Worm (Caenorhabditis elegans): ENCODE results near the gene C44C10.10.

Gene C44C10.10

DNA sequence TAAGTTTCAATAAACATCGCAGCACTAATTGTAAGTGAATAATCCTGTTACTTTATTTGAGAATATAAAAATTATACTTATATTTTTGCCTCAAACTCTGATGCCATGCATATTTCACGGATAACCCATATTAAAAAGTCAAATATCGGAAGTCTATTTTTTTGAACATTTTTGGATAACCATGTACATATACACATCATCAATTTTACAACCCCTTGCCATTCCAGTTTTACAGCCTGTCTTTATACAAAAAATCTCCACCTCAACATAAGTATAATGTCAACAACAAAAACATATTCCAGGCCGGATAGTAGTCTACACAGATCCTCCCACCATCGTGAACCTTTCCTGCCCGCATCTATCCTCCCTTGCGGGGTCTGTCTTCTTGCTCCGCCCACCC lies 5.9 kb upstream of the C44C10.10 start, which contains the start of gene hnd-1:
TSS of gene hnd-1 (plus strand) at position 301 of the 400 bp plus-strand sequence.
- TF ChIP-seq fos-1 (tag; optimal IDR thresholded peaks at IDR 0.05), result no peak
- TF ChIP-seq pqm-1 (tag; optimal IDR thresholded peaks at IDR 0.05), result no peak
- no peak for TF ChIP-seq pha-4 (tag; optimal IDR thresholded peaks at IDR 0.05)
- no peak for TF ChIP-seq ama-1 (optimal IDR thresholded peaks at IDR 0.05)
- TF ChIP-seq mdl-1 (tag; optimal IDR thresholded peaks at IDR 0.05), result no peak
- TF ChIP-seq mml-1 (tag; optimal IDR thresholded peaks at IDR 0.05), result no peak
- TF ChIP-seq hmg-11 (tag; optimal IDR thresholded peaks at IDR 0.05), result no peak
- no peak for TF ChIP-seq ceh-28 (tag; optimal IDR thresholded peaks at IDR 0.05)
- no peak for TF ChIP-seq elt-1 (tag; optimal IDR thresholded peaks at IDR 0.05)
- no peak for TF ChIP-seq daf-12 (tag; optimal IDR thresholded peaks at IDR 0.05)

DNA sequence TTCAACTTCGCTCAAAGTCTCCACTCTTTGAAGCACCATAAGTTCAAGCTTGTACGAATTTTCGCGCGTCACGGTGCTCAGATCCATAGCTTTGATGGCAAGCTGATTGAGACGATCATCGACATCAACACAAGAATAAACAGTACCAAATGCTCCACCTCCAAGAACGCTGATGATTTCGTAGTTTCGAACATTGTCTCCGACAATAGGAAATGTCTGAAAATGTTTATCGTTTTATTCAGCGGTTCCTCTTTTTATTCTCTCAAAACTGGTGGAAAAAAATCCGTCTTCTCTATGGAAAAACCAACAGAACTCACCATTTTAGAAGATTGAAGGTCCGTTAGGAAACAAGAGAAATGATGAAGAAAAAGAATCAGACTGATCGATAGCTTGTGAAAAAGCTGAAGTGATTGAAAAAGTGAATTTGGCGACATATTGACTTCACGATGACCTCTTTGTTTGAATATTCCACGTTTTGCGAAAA lies 2.2 kb upstream of the C44C10.10 start, which contains the start of gene C44C10.7:
TSS of gene C44C10.7 (minus strand) at position 434 of the 484 bp plus-strand sequence.
- TF ChIP-seq elt-3 (tag; optimal IDR thresholded peaks at IDR 0.05) (no peak), nhr-237 (tag; optimal IDR thresholded peaks at IDR 0.05) (no peak), fkh-2 (tag; optimal IDR thresholded peaks at IDR 0.05) (no peak), nhr-25 (tag; optimal IDR thresholded peaks at IDR 0.05) (no peak), ceh-28 (tag; optimal IDR thresholded peaks at IDR 0.05) (no peak), unc-39 (tag; optimal IDR thresholded peaks at IDR 0.05) (no peak), nfya-1 (tag; optimal IDR thresholded peaks at IDR 0.05; ENCODE audit: insufficient read depth) (no peak), snpc-4 (tag; optimal IDR thresholded peaks at IDR 0.05) (no peak), nhr-28 (tag; optimal IDR thresholded peaks at IDR 0.05) (no peak)

DNA sequence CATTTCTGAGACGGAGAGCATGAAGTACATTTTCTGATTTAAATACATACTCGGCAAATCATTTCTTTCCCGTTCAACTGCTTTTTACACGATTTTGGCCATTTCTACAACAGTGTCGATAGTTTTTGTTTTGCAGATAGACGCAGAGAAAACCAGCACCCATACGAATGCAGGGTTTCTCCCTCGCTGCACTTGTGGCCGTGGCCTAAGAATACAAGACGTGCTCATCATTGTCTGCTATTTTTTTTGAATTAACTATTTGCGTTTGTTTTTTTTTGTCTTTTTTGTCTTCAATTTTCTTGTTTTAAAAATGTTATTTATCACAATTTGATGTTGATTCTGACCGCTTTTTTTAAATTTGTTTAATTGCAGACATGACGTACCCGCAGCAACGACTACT lies 3.0 kb downstream of the C44C10.10 start, which contains the start of gene smcl-1:
TSS of gene smcl-1 (plus strand) at position 373 of the 400 bp plus-strand sequence.
- TF ChIP-seq lin-15B (tag; optimal IDR thresholded peaks at IDR 0.05) (peak; percentile 41), daf-12 (tag; optimal IDR thresholded peaks at IDR 0.05) (no peak), egl-5 (tag; optimal IDR thresholded peaks at IDR 0.05) (peak; percentile 54), snpc-4 (tag; optimal IDR thresholded peaks at IDR 0.05) (peak; percentile 57), fkh-10 (GFP tag; optimal IDR thresholded peaks at IDR 0.05) (no peak), elt-2 (tag; optimal IDR thresholded peaks at IDR 0.05) (peak; percentile 28), nhr-43 (tag; optimal IDR thresholded peaks at IDR 0.05; ENCODE audit: poor library complexity, severe bottlenecking) (peak; percentile 8), nhr-25 (tag; optimal IDR thresholded peaks at IDR 0.05) (peak; percentile 31), hmg-11 (tag; optimal IDR thresholded peaks at IDR 0.05) (no peak), mml-1 (tag; optimal IDR thresholded peaks at IDR 0.05) (no peak), pha-4 (tag; optimal IDR thresholded peaks at IDR 0.05) (peak; percentile 78)

DNA sequence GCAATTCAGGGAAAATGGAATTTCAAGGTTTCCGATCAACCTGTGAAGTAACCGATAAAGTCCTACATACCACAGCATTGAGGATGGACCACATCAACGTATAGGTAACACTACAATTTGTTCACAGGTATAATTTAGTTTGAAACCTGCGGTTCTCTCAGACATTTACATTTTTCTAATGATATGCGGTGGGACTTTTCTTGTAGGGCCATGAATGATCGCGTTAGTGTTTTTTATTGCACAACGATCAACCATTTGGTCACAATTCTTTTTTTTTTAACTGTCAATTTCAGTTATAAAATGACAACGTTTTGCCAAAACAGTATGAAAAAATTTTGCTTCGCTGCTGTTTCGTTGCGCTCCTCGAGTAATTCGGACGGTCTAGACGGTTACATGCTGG lies 6.6 kb downstream of the C44C10.10 start, which contains the start of gene C44C10.12:
TSS of gene C44C10.12 (plus strand) at position 301 of the 400 bp plus-strand sequence.
- TF ChIP-seq ama-1 (optimal IDR thresholded peaks at IDR 0.05) (no peak), R02D3.7 (tag; optimal IDR thresholded peaks at IDR 0.05) (no peak), fkh-2 (tag; optimal IDR thresholded peaks at IDR 0.05) (no peak), nhr-76 (tag; optimal IDR thresholded peaks at IDR 0.05) (no peak), nhr-77 (tag; optimal IDR thresholded peaks at IDR 0.05) (no peak), egl-27 (tag; optimal IDR thresholded peaks at IDR 0.05) (no peak), lin-15B (tag; optimal IDR thresholded peaks at IDR 0.05) (no peak), nhr-25 (tag; optimal IDR thresholded peaks at IDR 0.05) (no peak), nhr-11 (tag; optimal IDR thresholded peaks at IDR 0.05) (no peak), ceh-16 (tag; optimal IDR thresholded peaks at IDR 0.05) (no peak), ztf-11 (tag; optimal IDR thresholded peaks at IDR 0.05) (no peak), unc-39 (tag; optimal IDR thresholded peaks at IDR 0.05) (no peak), ceh-28 (tag; optimal IDR thresholded peaks at IDR 0.05) (no peak)

- TF ChIP-seq ztf-11 (tag; optimal IDR thresholded peaks at IDR 0.05) (no peak), nhr-77 (tag; optimal IDR thresholded peaks at IDR 0.05) (no peak), elt-3 (tag; optimal IDR thresholded peaks at IDR 0.05) (no peak), egl-5 (tag; optimal IDR thresholded peaks at IDR 0.05) (no peak), lin-15B (tag; optimal IDR thresholded peaks at IDR 0.05) (no peak), egl-27 (tag; optimal IDR thresholded peaks at IDR 0.05) (no peak)
Measured at ce11 chrX:11700263-11700662, 10.1 kb downstream of the C44C10.10 start, which contains the start of gene C44C10.15. Gene C44C10.15, minus strand, starts transcription at chrX:11700363.

DNA sequence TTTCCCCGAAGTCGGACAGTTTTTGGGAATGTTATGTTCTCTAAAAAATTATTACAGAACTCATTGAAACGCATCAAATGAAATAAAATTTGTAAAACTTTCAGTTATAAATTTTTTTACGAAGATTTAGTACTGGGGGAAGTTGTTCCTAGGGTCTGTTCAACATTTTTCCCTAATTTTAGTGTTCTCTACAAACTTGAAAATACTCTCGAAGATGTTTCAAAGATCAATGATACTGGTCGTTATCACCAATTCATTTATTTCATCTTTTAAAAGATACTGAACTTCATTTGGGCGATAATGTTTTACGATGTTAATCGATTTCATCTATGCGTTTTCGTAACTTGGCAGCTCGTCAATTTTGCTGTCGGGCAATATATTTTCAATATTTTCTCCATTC lies 12.1 kb downstream of the C44C10.10 start, which contains the start of gene C44C10.3:
TSS of gene C44C10.3 (plus strand) at position 301 of the 400 bp plus-strand sequence.
- TF ChIP-seq ama-1 (optimal IDR thresholded peaks at IDR 0.05) (no peak), nhr-237 (tag; optimal IDR thresholded peaks at IDR 0.05) (no peak), jun-1 (tag; optimal IDR thresholded peaks at IDR 0.05) (no peak), egl-27 (tag; optimal IDR thresholded peaks at IDR 0.05) (no peak), nhr-77 (tag; optimal IDR thresholded peaks at IDR 0.05) (no peak), fkh-2 (tag; optimal IDR thresholded peaks at IDR 0.05) (no peak), nhr-25 (tag; optimal IDR thresholded peaks at IDR 0.05) (no peak), ceh-16 (tag; optimal IDR thresholded peaks at IDR 0.05) (no peak), nhr-28 (tag; optimal IDR thresholded peaks at IDR 0.05) (no peak), skn-1 (tag; optimal IDR thresholded peaks at IDR 0.05) (no peak), nhr-76 (tag; optimal IDR thresholded peaks at IDR 0.05) (no peak), tbx-2 (tag; optimal IDR thresholded peaks at IDR 0.05) (no peak), zag-1 (tag; optimal IDR thresholded peaks at IDR 0.05) (no peak), ztf-11 (tag; optimal IDR thresholded peaks at IDR 0.05) (no peak), ZK546.5 (tag; optimal IDR thresholded peaks at IDR 0.05) (no peak), nhr-11 (tag; optimal IDR thresholded peaks at IDR 0.05) (no peak)
